Fruit fly (Drosophila melanogaster): ENCODE data around the gene ppk22.
A peak's percentile ranks its signal among the peaks of the same experiment; 100 is the strongest.

ppk22 gene

dm6 chr3R:24875939-24876842 is 16.6 kb upstream of the ppk22 start, which contains the start of gene CG3744 (continued):
- TF ChIP-seq Nf-YC (tag; optimal IDR thresholded peaks at IDR 0.05) (peak; percentile 84), CG6854 (GFP tag; optimal IDR thresholded peaks at IDR 0.05) (peak; percentile 70), z (GFP tag; IDR thresholded peaks at IDR 0.05) (peak; percentile 38; the same call in 1 of the 3 replicates), dan (GFP tag; IDR thresholded peaks at IDR 0.05) (peak; percentile 34; the same call in 1 of the 2 replicates), Oli (tag; optimal IDR thresholded peaks at IDR 0.05) (peak; percentile 84), H2.0 (GFP tag; IDR thresholded peaks at IDR 0.05) (peak; percentile 94), pzg (GFP tag; optimal IDR thresholded peaks at IDR 0.05) (peak; percentile 57), CG11560 (tag; IDR thresholded peaks at IDR 0.05) (peak; percentile 72), zfh1 (GFP tag; IDR thresholded peaks at IDR 0.05) (peak; percentile 96), dmrt99B (tag; optimal IDR thresholded peaks at IDR 0.05) (peak; percentile 85), Atf3 (GFP tag; optimal IDR thresholded peaks at IDR 0.05) (peak; percentile 53), chif (GFP tag; optimal IDR thresholded peaks at IDR 0.05) (peak; percentile 40 to 59), Max (GFP tag; optimal IDR thresholded peaks at IDR 0.05) (peak; percentile 54), crol (GFP tag; IDR thresholded peaks at IDR 0.05) (peak; percentile 44; the same call in 1 of the 2 replicates), CG6813 (GFP tag; optimal IDR thresholded peaks at IDR 0.05) (peak; percentile 79), Sin3A (optimal IDR thresholded peaks at IDR 0.05) (peak; percentile 73), Mad (GFP tag; optimal IDR thresholded peaks at IDR 0.05) (peak; percentile 81), CG16863 (GFP tag; optimal IDR thresholded peaks at IDR 0.05) (peak; percentile 59), fu2 (GFP tag; optimal IDR thresholded peaks at IDR 0.05) (peak; percentile 78), Scr (GFP tag; IDR thresholded peaks at IDR 0.05; ENCODE audit: partially characterized antibody) (peak; percentile 97), HmgD (GFP tag; optimal IDR thresholded peaks at IDR 0.05) (peak; percentile 18), gsb-n (tag; optimal IDR thresholded peaks at IDR 0.05) (peak; percentile 78), Kr (GFP tag; optimal IDR thresholded peaks at IDR 0.05) (no peak), CG10654 (GFP tag; optimal IDR thresholded peaks at IDR 0.05) (peak; percentile 89), TFAM (GFP tag; optimal IDR thresholded peaks at IDR 0.05) (peak; percentile 19), CG13775 (GFP tag; optimal IDR thresholded peaks at IDR 0.05) (peak; percentile 89), nerfin-2 (GFP tag; IDR thresholded peaks at IDR 0.05; ENCODE audit: partially characterized antibody) (peak; percentile 65), CG7786 (GFP tag; optimal IDR thresholded peaks at IDR 0.05) (peak; percentile 73), unc-4 (GFP tag; IDR thresholded peaks at IDR 0.05; ENCODE audit: partially characterized antibody) (peak; percentile 93), hkb (optimal IDR thresholded peaks at IDR 0.05) (no peak), hkb (GFP tag; IDR thresholded peaks at IDR 0.05) (peak; percentile 89), ems (GFP tag; optimal IDR thresholded peaks at IDR 0.05) (peak; percentile 85), CG31365 (tag; optimal IDR thresholded peaks at IDR 0.05) (no peak), CG12104 (GFP tag; optimal IDR thresholded peaks at IDR 0.05) (peak; percentile 77), MESR4 (GFP tag; optimal IDR thresholded peaks at IDR 0.05) (peak; percentile 60), CG1233 (GFP tag; optimal IDR thresholded peaks at IDR 0.05) (peak; percentile 91), odd (GFP tag; optimal IDR thresholded peaks at IDR 0.05) (peak; percentile 50), sr (GFP tag; IDR thresholded peaks at IDR 0.05) (peak; percentile 68), CG17328 (GFP tag; IDR thresholded peaks at IDR 0.05) (peak; percentile 93), CG12236 (GFP tag; optimal IDR thresholded peaks at IDR 0.05) (no peak), CG34422 (GFP tag; IDR thresholded peaks at IDR 0.05) (peak; percentile 94), CG18476 (GFP tag; optimal IDR thresholded peaks at IDR 0.05) (peak; percentile 71), zen (tag; optimal IDR thresholded peaks at IDR 0.05) (peak; percentile 79), CG10565 (GFP tag; optimal IDR thresholded peaks at IDR 0.05) (peak; percentile 14), NC2β (GFP tag; optimal IDR thresholded peaks at IDR 0.05) (peak; percentile 35), ftz-f1 (GFP tag; optimal IDR thresholded peaks at IDR 0.05) (peak; percentile 45), jumu (GFP tag; optimal IDR thresholded peaks at IDR 0.05) (peak; percentile 67), fru (optimal IDR thresholded peaks at IDR 0.05) (no peak), Abd-B (GFP tag; optimal IDR thresholded peaks at IDR 0.05) (peak; percentile 85), CG17829 (tag; optimal IDR thresholded peaks at IDR 0.05) (peak; percentile 91)
